Worm (Caenorhabditis elegans) whole organism, late embryonic: ENCODE data around the gene lido-2.

Source experiments
- ets-4 ChIP-seq: sonication (generic microtip); optimal IDR thresholded peaks from 2 replicates; lab custom pipeline; 2016; ENCODE audit warnings: missing genetic modification characterization, missing compliant biosample characterization
- pha-2 ChIP-seq: sonication (generic microtip); optimal IDR thresholded peaks from 2 replicates; lab custom pipeline; 2017; ENCODE audit warnings: mild to moderate bottlenecking, missing genetic modification characterization, missing compliant biosample characterization

DNA sequence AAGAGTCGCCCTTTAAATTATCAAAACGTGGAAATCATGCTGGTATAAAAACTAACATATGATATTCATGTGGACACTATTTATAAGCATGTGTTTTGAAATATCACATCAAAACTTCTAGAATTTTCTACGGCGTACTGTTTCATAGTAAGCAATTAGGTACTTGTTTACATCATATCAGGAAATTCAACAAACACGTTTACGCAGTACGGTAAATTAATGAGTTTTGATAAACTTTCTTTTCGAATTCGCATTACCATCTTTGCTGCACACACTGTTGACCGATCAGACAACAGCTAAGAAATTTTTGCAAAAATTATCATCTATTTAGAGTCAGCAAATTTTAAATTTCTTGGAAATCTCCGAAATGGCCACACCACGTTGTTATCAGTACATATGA, 39.9 kb upstream of the lido-2 start:
- TF ChIP-seq pha-2 (tag; lab: Kevin White, UChicago): no peak
- TF ChIP-seq ets-4 (tag; lab: Kevin White, UChicago): no peak
